Worm (Caenorhabditis elegans) whole organism, late embryonic: Measurements from ENCODE around the gene M03F8.7.

Experiments
- C38D4.7 ChIP-seq: fragments of 200-800 bp; sonication (Bioruptor generic); optimal IDR thresholded peaks from 2 replicates; lab custom pipeline; 2018; ENCODE audit warnings: mild to moderate bottlenecking, missing genetic modification characterization, moderate library complexity, missing compliant biosample characterization
- F13H6.1 ChIP-seq: sonication (generic microtip); optimal IDR thresholded peaks from 2 replicates; lab custom pipeline; 2016; ENCODE audit warnings: missing genetic modification characterization, missing compliant biosample characterization
- K09A11.1 ChIP-seq: sonication (generic microtip); optimal IDR thresholded peaks from 2 replicates; lab custom pipeline; 2017; ENCODE audit warnings: antibody characterized with exemption, mild to moderate bottlenecking, missing genetic modification characterization, missing compliant biosample characterization; ENCODE audit not compliant: insufficient read depth
- Y22D7AL.16 ChIP-seq: sonication (generic microtip); optimal IDR thresholded peaks from 2 replicates; lab custom pipeline; 2016; ENCODE audit warnings: missing genetic modification characterization, missing compliant biosample characterization
- ahr-1 ChIP-seq: sonication (generic microtip); optimal IDR thresholded peaks from 2 replicates; lab custom pipeline; 2016; ENCODE audit warnings: missing genetic modification characterization, missing compliant biosample characterization
- ceh-14 ChIP-seq: sonication (generic microtip); optimal IDR thresholded peaks from 2 replicates; lab custom pipeline; 2016; ENCODE audit warnings: missing genotype, missing genetic modification characterization, missing compliant biosample characterization
- ceh-24 ChIP-seq: sonication (generic microtip); optimal IDR thresholded peaks from 2 replicates; lab custom pipeline; 2016; ENCODE audit warnings: mild to moderate bottlenecking, missing genetic modification characterization, missing compliant biosample characterization
- ceh-34 ChIP-seq: sonication (generic microtip); optimal IDR thresholded peaks from 2 replicates; lab custom pipeline; 2016; ENCODE audit warnings: mild to moderate bottlenecking, missing genetic modification characterization, missing compliant biosample characterization
- ceh-9 ChIP-seq: sonication (generic microtip); optimal IDR thresholded peaks from 2 replicates; lab custom pipeline; 2016; ENCODE audit warnings: mild to moderate bottlenecking, missing genetic modification characterization, inconsistent platforms, missing compliant biosample characterization
- che-1 ChIP-seq: sonication (generic microtip); optimal IDR thresholded peaks from 2 replicates; lab custom pipeline; 2016; ENCODE audit warnings: mild to moderate bottlenecking, missing genetic modification characterization, missing compliant biosample characterization
- dmd-4 ChIP-seq: sonication (generic microtip); optimal IDR thresholded peaks from 2 replicates; lab custom pipeline; 2016; ENCODE audit warnings: borderline replicate concordance, missing genetic modification characterization, missing compliant biosample characterization
- fax-1 ChIP-seq: sonication (generic microtip); optimal IDR thresholded peaks from 2 replicates; lab custom pipeline; 2016; ENCODE audit warnings: missing genotype, missing genetic modification characterization, missing compliant biosample characterization
- gmeb-2 ChIP-seq: sonication (generic microtip); optimal IDR thresholded peaks from 2 replicates; lab custom pipeline; 2016; ENCODE audit warnings: missing genetic modification characterization, inconsistent platforms, missing compliant biosample characterization
- hlh-13 ChIP-seq: fragments of 200-800 bp; sonication (Bioruptor generic); optimal IDR thresholded peaks from 2 replicates; lab custom pipeline; 2018; ENCODE audit warnings: mild to moderate bottlenecking, missing genetic modification characterization, missing compliant biosample characterization
- hlh-6 ChIP-seq: sonication (generic microtip); optimal IDR thresholded peaks from 2 replicates; lab custom pipeline; 2016; ENCODE audit warnings: missing genotype, missing genetic modification characterization, missing compliant biosample characterization
- lim-6 ChIP-seq: sonication (generic microtip); optimal IDR thresholded peaks from 2 replicates; lab custom pipeline; 2016; ENCODE audit warnings: missing genetic modification characterization, missing compliant biosample characterization
- mec-3 ChIP-seq: sonication (generic microtip); optimal IDR thresholded peaks from 2 replicates; lab custom pipeline; 2016; ENCODE audit warnings: borderline replicate concordance, missing genetic modification characterization, missing compliant biosample characterization
- nfya-1 ChIP-seq: sonication (generic microtip); optimal IDR thresholded peaks from 2 replicates; lab custom pipeline; 2017; ENCODE audit warnings: missing genetic modification characterization, mild to moderate bottlenecking, missing compliant biosample characterization, antibody characterized with exemption, moderate library complexity
- npax-4 ChIP-seq: sonication (generic microtip); optimal IDR thresholded peaks from 2 replicates; lab custom pipeline; 2016; ENCODE audit warnings: missing genetic modification characterization, missing compliant biosample characterization
- pag-3 ChIP-seq: sonication (generic microtip); optimal IDR thresholded peaks from 2 replicates; lab custom pipeline; 2016; ENCODE audit warnings: missing compliant biosample characterization, missing genetic modification characterization, borderline replicate concordance
- pat-9 ChIP-seq: fragments of 200-800 bp; sonication (Bioruptor generic); optimal IDR thresholded peaks from 2 replicates; lab custom pipeline; 2018; ENCODE audit warnings: mild to moderate bottlenecking, missing genetic modification characterization, moderate library complexity, missing compliant biosample characterization
- pax-1 ChIP-seq: fragments of 150-350 bp; optimal IDR thresholded peaks from 2 replicates; lab custom pipeline; 2014; ENCODE audit warnings: missing biosample characterization, missing genetic modification characterization
- pha-2 ChIP-seq: sonication (generic microtip); optimal IDR thresholded peaks from 2 replicates; lab custom pipeline; 2017; ENCODE audit warnings: mild to moderate bottlenecking, missing genetic modification characterization, missing compliant biosample characterization
- pqm-1 ChIP-seq: sonication (generic microtip); optimal IDR thresholded peaks from 2 replicates; lab custom pipeline; 2016; ENCODE audit warnings: missing genetic modification characterization, missing compliant biosample characterization
- pros-1 ChIP-seq: fragments of 150-350 bp; optimal IDR thresholded peaks from 2 replicates; lab custom pipeline; 2014; ENCODE audit warnings: missing biosample characterization, missing genetic modification reagents, missing genetic modification characterization
- ref-2 ChIP-seq: sonication (generic microtip); optimal IDR thresholded peaks from 2 replicates; lab custom pipeline; 2016; ENCODE audit warnings: missing genetic modification characterization, missing compliant biosample characterization
- sdc-2 ChIP-seq: sonication (generic microtip); optimal IDR thresholded peaks from 2 replicates; lab custom pipeline; 2016; ENCODE audit warnings: missing genotype, missing genetic modification characterization, missing compliant biosample characterization
- sox-2 ChIP-seq: fragments of 200-800 bp; sonication (Bioruptor generic); IDR thresholded peaks from 2 replicates; pipeline ENCODE4 v1.3.6; 2022; ENCODE audit warnings: missing genetic modification reagents, missing genetic modification characterization, missing compliant biosample characterization
- sox-4 ChIP-seq: sonication (generic microtip); optimal IDR thresholded peaks from 2 replicates; lab custom pipeline; 2017; ENCODE audit warnings: mild to moderate bottlenecking, missing genetic modification characterization, inconsistent platforms, missing compliant biosample characterization
- syd-9 ChIP-seq: sonication (generic microtip); optimal IDR thresholded peaks from 2 replicates; lab custom pipeline; 2016; ENCODE audit warnings: mild to moderate bottlenecking, missing genetic modification characterization, moderate library complexity, missing compliant biosample characterization
- tbx-2 ChIP-seq: sonication (generic microtip); optimal IDR thresholded peaks from 2 replicates; lab custom pipeline; 2016; ENCODE audit warnings: missing genetic modification characterization, missing compliant biosample characterization
- tbx-7 ChIP-seq: sonication (generic microtip); optimal IDR thresholded peaks from 2 replicates; lab custom pipeline; 2016; ENCODE audit warnings: missing genotype, missing genetic modification characterization, missing compliant biosample characterization
- ttx-3 ChIP-seq: sonication (generic microtip); optimal IDR thresholded peaks from 2 replicates; lab custom pipeline; 2016; ENCODE audit warnings: missing genetic modification reagents, missing genetic modification characterization, missing compliant biosample characterization
- unc-3 ChIP-seq, 2 experiments: fragments of 200-800 bp in 1 of 2; sonication (Bioruptor generic) in 1 of 2; sonication (generic microtip) in 1 of 2; conservative IDR thresholded peaks in 1 of 2; optimal IDR thresholded peaks in 1 of 2; 2 replicates each; pipeline versions ENCODE4 v1.3.6 to Lab custom; 2016 to 2022; ENCODE audit warnings: missing compliant biosample characterization in 2 of 2, missing genetic modification characterization in 2 of 2, missing genetic modification reagents in 1 of 2
- unc-86 ChIP-seq: sonication (generic microtip); optimal IDR thresholded peaks from 2 replicates; lab custom pipeline; 2016; ENCODE audit warnings: missing genetic modification characterization, missing compliant biosample characterization
- zip-5 ChIP-seq: sonication (generic microtip); optimal IDR thresholded peaks from 2 replicates; lab custom pipeline; 2016; ENCODE audit warnings: missing genetic modification characterization, missing compliant biosample characterization

Gene M03F8.7

DNA sequence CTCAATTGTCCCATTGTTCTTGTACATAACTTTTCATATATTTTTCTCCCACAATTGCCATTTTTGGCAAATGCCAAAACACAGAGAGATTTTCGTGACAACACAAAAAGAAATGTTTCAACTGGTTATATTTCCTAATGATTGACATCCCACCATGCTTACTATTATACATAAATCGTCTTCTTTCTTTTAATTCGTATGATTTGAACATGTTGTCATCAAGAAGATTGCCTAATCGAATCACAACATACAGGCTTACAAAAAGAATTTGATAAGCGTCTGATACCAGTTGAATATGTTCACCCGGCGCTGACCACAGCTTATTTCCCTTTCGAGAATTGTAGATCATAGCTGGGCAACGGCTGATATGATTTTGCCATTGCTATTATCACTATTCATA, 41.7 kb upstream of the M03F8.7 start, which contains the start of gene grd-9:
Gene grd-9 (plus strand): TSS at position 301 of the 400 bp plus-strand sequence.
- TF ChIP-seq ref-2 (tag; lab: Kevin White, UChicago) = no peak
- TF ChIP-seq unc-3 (GFP tag; conservative IDR thresholded peaks at IDR 0.05; lab: Robert Waterston, UW) = no peak
- no peak for TF ChIP-seq unc-3 (tag; optimal IDR thresholded peaks at IDR 0.05; lab: Kevin White, UChicago)
- TF ChIP-seq pqm-1 (tag; lab: Kevin White, UChicago) = no peak
- no peak for TF ChIP-seq zip-5 (tag; lab: Kevin White, UChicago)
- no peak for TF ChIP-seq C38D4.7 (GFP tag; lab: Kevin White, UChicago)
- TF ChIP-seq dmd-4 (tag; lab: Kevin White, UChicago) = no peak
- no peak for TF ChIP-seq unc-86 (tag; lab: Kevin White, UChicago)
- TF ChIP-seq tbx-2 = no peak
- no peak for TF ChIP-seq pag-3 (tag; lab: Kevin White, UChicago)
- no peak for TF ChIP-seq pax-1 (tag; lab: Kevin White, UChicago)

DNA sequence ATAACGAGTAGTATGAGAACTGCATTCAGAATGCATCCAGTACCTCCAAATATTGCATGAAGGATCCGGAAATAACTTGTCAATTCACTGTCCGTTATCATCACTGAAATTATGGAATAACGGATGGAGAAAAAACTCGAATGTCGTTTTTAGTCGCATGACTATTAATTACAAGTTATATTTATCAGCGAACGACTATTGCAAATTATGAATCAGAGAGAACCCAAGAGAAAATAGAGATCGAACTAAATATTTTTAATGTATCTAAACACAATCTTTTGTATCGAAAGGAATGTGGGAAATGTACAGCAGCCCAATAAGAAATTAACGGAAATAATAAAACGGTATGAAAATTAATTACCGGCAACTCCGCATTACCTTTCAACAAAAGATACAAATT, 36.8 kb upstream of the M03F8.7 start, which contains the start of gene srd-16:
Gene srd-16 (minus strand): TSS at position 101 of the 400 bp plus-strand sequence.
- TF ChIP-seq pax-1 (tag; lab: Kevin White, UChicago) (no peak), tbx-7 (tag; lab: Kevin White, UChicago) (no peak), unc-86 (tag; lab: Kevin White, UChicago) (no peak), Y22D7AL.16 (tag; lab: Kevin White, UChicago) (no peak), ceh-14 (no peak), syd-9 (tag; lab: Kevin White, UChicago) (no peak), ttx-3 (tag; lab: Kevin White, UChicago) (no peak), unc-3 (GFP tag; conservative IDR thresholded peaks at IDR 0.05; lab: Robert Waterston, UW) (no peak), unc-3 (tag; optimal IDR thresholded peaks at IDR 0.05; lab: Kevin White, UChicago) (no peak), dmd-4 (tag; lab: Kevin White, UChicago) (no peak), mec-3 (tag; lab: Kevin White, UChicago) (no peak), che-1 (tag; lab: Kevin White, UChicago) (no peak), ahr-1 (tag; lab: Kevin White, UChicago) (no peak), nfya-1 (tag; lab: Kevin White, UChicago) (no peak), sdc-2 (tag; lab: Kevin White, UChicago) (no peak), pqm-1 (tag; lab: Kevin White, UChicago) (no peak), hlh-13 (no peak), pros-1 (tag; lab: Kevin White, UChicago) (no peak), F13H6.1 (no peak), pat-9 (tag; lab: Kevin White, UChicago) (no peak), C38D4.7 (GFP tag; lab: Kevin White, UChicago) (no peak)
- TF ChIP-seq, all 69 proteins: peak for 0

DNA sequence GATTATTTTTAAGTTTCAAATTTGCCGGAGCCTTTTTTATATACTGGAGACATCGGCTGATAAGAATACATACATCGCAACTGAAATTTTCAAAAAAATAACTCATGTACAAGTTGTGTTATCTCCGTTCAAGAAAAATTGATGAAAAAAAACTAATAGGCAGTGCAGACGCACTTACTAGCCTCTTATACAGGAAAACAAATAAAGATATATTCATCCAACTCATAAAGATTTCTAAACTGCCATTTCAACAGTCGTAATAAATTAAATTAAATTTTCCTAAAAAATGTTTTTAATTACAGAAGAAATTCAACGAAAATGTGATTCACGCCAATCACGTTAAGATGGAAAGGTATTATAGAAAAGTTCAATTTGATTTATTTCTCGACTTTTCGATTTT, 34.9 kb upstream of the M03F8.7 start, which contains the start of gene C04E6.5:
Gene C04E6.5 (plus strand): TSS at position 301 of the 400 bp plus-strand sequence.
- no peak for TF ChIP-seq fax-1 (tag; lab: Kevin White, UChicago)
- no peak for TF ChIP-seq sox-4 (tag; lab: Kevin White, UChicago)
- no peak for TF ChIP-seq mec-3 (tag; lab: Kevin White, UChicago)
- no peak for TF ChIP-seq ceh-34 (tag; lab: Kevin White, UChicago)
- TF ChIP-seq F13H6.1 = no peak
- TF ChIP-seq zip-5 (tag; lab: Kevin White, UChicago) = no peak
- TF ChIP-seq syd-9 (tag; lab: Kevin White, UChicago) = no peak
- TF ChIP-seq ceh-24 (tag; lab: Kevin White, UChicago) = no peak
- no peak for TF ChIP-seq hlh-6 (tag; lab: Kevin White, UChicago)
- TF ChIP-seq pag-3 (tag; lab: Kevin White, UChicago) = no peak
- TF ChIP-seq lim-6 (tag; lab: Kevin White, UChicago) = no peak
- no peak for TF ChIP-seq K09A11.1 (tag; lab: Kevin White, UChicago)
- TF ChIP-seq sox-2 (GFP tag; lab: Robert Waterston, UW) = no peak
- TF ChIP-seq ttx-3 (tag; lab: Kevin White, UChicago) = no peak
- TF ChIP-seq ceh-9 (tag; lab: Kevin White, UChicago) = no peak
- no peak for TF ChIP-seq npax-4 (tag; lab: Kevin White, UChicago)
- no peak for TF ChIP-seq pha-2
- no peak for TF ChIP-seq gmeb-2 (tag; lab: Kevin White, UChicago)
